Worm (Caenorhabditis elegans) whole organism, late embryonic: ENCODE measurements around the gene C30F2.2.

Source experiments
- C08G9.2 ChIP-seq: sonication (generic microtip); optimal IDR thresholded peaks from 2 replicates; lab custom pipeline; 2016; ENCODE audit warnings: mild to moderate bottlenecking, missing genetic modification characterization, moderate library complexity, missing compliant biosample characterization
- F13H6.1 ChIP-seq: sonication (generic microtip); optimal IDR thresholded peaks from 2 replicates; lab custom pipeline; 2016; ENCODE audit warnings: missing genetic modification characterization, missing compliant biosample characterization
- K09A11.1 ChIP-seq: sonication (generic microtip); optimal IDR thresholded peaks from 2 replicates; lab custom pipeline; 2017; ENCODE audit warnings: antibody characterized with exemption, mild to moderate bottlenecking, missing genetic modification characterization, missing compliant biosample characterization; ENCODE audit not compliant: insufficient read depth
- T23F11.4 ChIP-seq: fragments of 200-800 bp; sonication (Bioruptor generic); optimal IDR thresholded peaks from 2 replicates; lab custom pipeline; 2018; ENCODE audit warnings: mild to moderate bottlenecking, missing genetic modification characterization, missing compliant biosample characterization
- ama-1 ChIP-seq: fragments of 150-350 bp; optimal IDR thresholded peaks from 2 replicates; lab custom pipeline; 2014
- ceh-18 ChIP-seq: sonication (generic microtip); optimal IDR thresholded peaks from 2 replicates; lab custom pipeline; 2016; ENCODE audit warnings: missing genetic modification characterization, missing compliant biosample characterization
- ceh-2 ChIP-seq: sonication (generic microtip); optimal IDR thresholded peaks from 2 replicates; lab custom pipeline; 2016; ENCODE audit warnings: missing genotype, missing genetic modification characterization, missing compliant biosample characterization
- ceh-30 ChIP-seq: fragments of 150-350 bp; optimal IDR thresholded peaks from 2 replicates; lab custom pipeline; 2014; ENCODE audit warnings: missing biosample characterization, missing genetic modification characterization
- ceh-34 ChIP-seq: sonication (generic microtip); optimal IDR thresholded peaks from 2 replicates; lab custom pipeline; 2016; ENCODE audit warnings: mild to moderate bottlenecking, missing genetic modification characterization, missing compliant biosample characterization
- ceh-45 ChIP-seq: fragments of 200-800 bp; sonication (Bioruptor generic); IDR thresholded peaks from 2 replicates; pipeline ENCODE4 v1.3.6; 2022; ENCODE audit warnings: missing genetic modification reagents, missing genetic modification characterization, missing compliant biosample characterization
- ceh-9 ChIP-seq: sonication (generic microtip); optimal IDR thresholded peaks from 2 replicates; lab custom pipeline; 2016; ENCODE audit warnings: mild to moderate bottlenecking, missing genetic modification characterization, inconsistent platforms, missing compliant biosample characterization
- elt-4 ChIP-seq: sonication (generic microtip); optimal IDR thresholded peaks from 2 replicates; lab custom pipeline; 2016; ENCODE audit warnings: missing genetic modification characterization, missing compliant biosample characterization
- ets-4 ChIP-seq: sonication (generic microtip); optimal IDR thresholded peaks from 2 replicates; lab custom pipeline; 2016; ENCODE audit warnings: missing genetic modification characterization, missing compliant biosample characterization
- eyg-1 ChIP-seq: sonication (generic microtip); optimal IDR thresholded peaks from 2 replicates; lab custom pipeline; 2016; ENCODE audit warnings: missing genotype, missing genetic modification characterization, missing compliant biosample characterization
- fax-1 ChIP-seq: sonication (generic microtip); optimal IDR thresholded peaks from 2 replicates; lab custom pipeline; 2016; ENCODE audit warnings: missing genotype, missing genetic modification characterization, missing compliant biosample characterization
- fkh-10 ChIP-seq: fragments of 150-350 bp; optimal IDR thresholded peaks from 2 replicates; lab custom pipeline; 2014; ENCODE audit warnings: missing biosample characterization, missing genetic modification reagents, missing genetic modification characterization
- fkh-6 ChIP-seq: sonication (generic microtip); optimal IDR thresholded peaks from 2 replicates; lab custom pipeline; 2016; ENCODE audit warnings: missing genetic modification characterization, missing compliant biosample characterization
- gmeb-2 ChIP-seq: sonication (generic microtip); optimal IDR thresholded peaks from 2 replicates; lab custom pipeline; 2016; ENCODE audit warnings: missing genetic modification characterization, inconsistent platforms, missing compliant biosample characterization
- hlh-15 ChIP-seq: sonication (generic microtip); optimal IDR thresholded peaks from 2 replicates; lab custom pipeline; 2016; ENCODE audit warnings: missing genetic modification characterization, missing compliant biosample characterization
- hlh-6 ChIP-seq: sonication (generic microtip); optimal IDR thresholded peaks from 2 replicates; lab custom pipeline; 2016; ENCODE audit warnings: missing genotype, missing genetic modification characterization, missing compliant biosample characterization
- lim-6 ChIP-seq: sonication (generic microtip); optimal IDR thresholded peaks from 2 replicates; lab custom pipeline; 2016; ENCODE audit warnings: missing genetic modification characterization, missing compliant biosample characterization
- lin-11 ChIP-seq: fragments of 200-800 bp; sonication (Bioruptor generic); optimal IDR thresholded peaks from 2 replicates; lab custom pipeline; 2018; ENCODE audit warnings: mild to moderate bottlenecking, missing genetic modification characterization, missing compliant biosample characterization
- madf-2 ChIP-seq: sonication (generic microtip); optimal IDR thresholded peaks from 2 replicates; lab custom pipeline; 2017; ENCODE audit warnings: missing genetic modification characterization, missing compliant biosample characterization
- nfya-1 ChIP-seq: sonication (generic microtip); optimal IDR thresholded peaks from 2 replicates; lab custom pipeline; 2017; ENCODE audit warnings: missing genetic modification characterization, mild to moderate bottlenecking, missing compliant biosample characterization, antibody characterized with exemption, moderate library complexity
- nhr-11 ChIP-seq: fragments of 150-350 bp; optimal IDR thresholded peaks from 2 replicates; lab custom pipeline; 2014; ENCODE audit warnings: missing biosample characterization, missing genetic modification characterization
- npax-4 ChIP-seq: sonication (generic microtip); optimal IDR thresholded peaks from 2 replicates; lab custom pipeline; 2016; ENCODE audit warnings: missing genetic modification characterization, missing compliant biosample characterization
- odd-2 ChIP-seq: sonication (generic microtip); optimal IDR thresholded peaks from 2 replicates; lab custom pipeline; 2017; ENCODE audit warnings: antibody characterized with exemption, mild to moderate bottlenecking, missing genetic modification characterization, missing compliant biosample characterization
- pag-3 ChIP-seq: sonication (generic microtip); optimal IDR thresholded peaks from 2 replicates; lab custom pipeline; 2016; ENCODE audit warnings: missing compliant biosample characterization, missing genetic modification characterization, borderline replicate concordance
- pax-1 ChIP-seq: fragments of 150-350 bp; optimal IDR thresholded peaks from 2 replicates; lab custom pipeline; 2014; ENCODE audit warnings: missing biosample characterization, missing genetic modification characterization
- pha-2 ChIP-seq: sonication (generic microtip); optimal IDR thresholded peaks from 2 replicates; lab custom pipeline; 2017; ENCODE audit warnings: mild to moderate bottlenecking, missing genetic modification characterization, missing compliant biosample characterization
- pha-4 ChIP-seq: fragments of 150-350 bp; optimal IDR thresholded peaks from 2 replicates; lab custom pipeline; 2018; ENCODE audit warnings: missing biosample characterization, missing genetic modification reagents, missing genetic modification characterization
- pros-1 ChIP-seq: fragments of 150-350 bp; optimal IDR thresholded peaks from 2 replicates; lab custom pipeline; 2014; ENCODE audit warnings: missing biosample characterization, missing genetic modification reagents, missing genetic modification characterization
- sox-2 ChIP-seq: fragments of 200-800 bp; sonication (Bioruptor generic); IDR thresholded peaks from 2 replicates; pipeline ENCODE4 v1.3.6; 2022; ENCODE audit warnings: missing genetic modification reagents, missing genetic modification characterization, missing compliant biosample characterization
- sox-4 ChIP-seq: sonication (generic microtip); optimal IDR thresholded peaks from 2 replicates; lab custom pipeline; 2017; ENCODE audit warnings: mild to moderate bottlenecking, missing genetic modification characterization, inconsistent platforms, missing compliant biosample characterization
- tbx-2 ChIP-seq: sonication (generic microtip); optimal IDR thresholded peaks from 2 replicates; lab custom pipeline; 2016; ENCODE audit warnings: missing genetic modification characterization, missing compliant biosample characterization
- ttx-3 ChIP-seq: sonication (generic microtip); optimal IDR thresholded peaks from 2 replicates; lab custom pipeline; 2016; ENCODE audit warnings: missing genetic modification reagents, missing genetic modification characterization, missing compliant biosample characterization
- unc-3 ChIP-seq, 2 experiments: fragments of 200-800 bp in 1 of 2; sonication (Bioruptor generic) in 1 of 2; sonication (generic microtip) in 1 of 2; conservative IDR thresholded peaks in 1 of 2; optimal IDR thresholded peaks in 1 of 2; 2 replicates each; pipeline versions ENCODE4 v1.3.6 to Lab custom; 2016 to 2022; ENCODE audit warnings: missing compliant biosample characterization in 2 of 2, missing genetic modification characterization in 2 of 2, missing genetic modification reagents in 1 of 2
- unc-42 ChIP-seq: sonication (generic microtip); optimal IDR thresholded peaks from 2 replicates; lab custom pipeline; 2016; ENCODE audit warnings: missing genotype, missing genetic modification characterization, missing compliant biosample characterization
- unc-86 ChIP-seq: sonication (generic microtip); optimal IDR thresholded peaks from 2 replicates; lab custom pipeline; 2016; ENCODE audit warnings: missing genetic modification characterization, missing compliant biosample characterization
- ztf-16 ChIP-seq: sonication (generic microtip); optimal IDR thresholded peaks from 2 replicates; lab custom pipeline; 2017; ENCODE audit warnings: missing genetic modification characterization, missing compliant biosample characterization

C30F2.2 gene

ce11 chrX:16040207-16040716, 44.8 kb downstream of the C30F2.2 start, which contains the start of gene B0395.3 (continued):
- TF ChIP-seq pax-1 (no peak), T23F11.4 (no peak), nfya-1 (tag; lab: Kevin White, UChicago) (no peak), sox-2 (GFP tag; lab: Robert Waterston, UW) (no peak), ama-1 (lab: Kevin White, UChicago) (no peak), K09A11.1 (tag; lab: Kevin White, UChicago) (no peak), sox-4 (tag; lab: Kevin White, UChicago) (peak; percentile 2), hlh-15 (no peak), gmeb-2 (tag; lab: Kevin White, UChicago) (no peak), ceh-30 (tag; lab: Kevin White, UChicago) (no peak), C08G9.2 (tag; lab: Kevin White, UChicago) (no peak), nhr-11 (tag; lab: Kevin White, UChicago) (no peak), ceh-34 (tag; lab: Kevin White, UChicago) (no peak), ceh-9 (tag; lab: Kevin White, UChicago) (no peak), unc-3 (GFP tag; conservative IDR thresholded peaks at IDR 0.05; lab: Robert Waterston, UW) (no peak), unc-3 (tag; optimal IDR thresholded peaks at IDR 0.05; lab: Kevin White, UChicago) (no peak), ttx-3 (tag; lab: Kevin White, UChicago) (no peak), lim-6 (tag; lab: Kevin White, UChicago) (no peak), ceh-18 (tag; lab: Kevin White, UChicago) (no peak), unc-42 (tag; lab: Kevin White, UChicago) (peak; percentile 78), ceh-2 (tag; lab: Kevin White, UChicago) (no peak), madf-2 (tag; lab: Kevin White, UChicago) (no peak)
- TF ChIP-seq, all 69 proteins: peak for 8

- no peak for TF ChIP-seq pros-1 (tag; lab: Kevin White, UChicago)
- no peak for TF ChIP-seq fax-1 (tag; lab: Kevin White, UChicago)
- no peak for TF ChIP-seq pag-3 (tag; lab: Kevin White, UChicago)
- TF ChIP-seq fkh-6 (tag; lab: Kevin White, UChicago): no peak
- TF ChIP-seq hlh-6 (tag; lab: Kevin White, UChicago): no peak
- TF ChIP-seq odd-2 (tag; lab: Kevin White, UChicago): no peak
- TF ChIP-seq pha-2: no peak
- no peak for TF ChIP-seq ama-1 (lab: Kevin White, UChicago)
- TF ChIP-seq sox-4 (tag; lab: Kevin White, UChicago): no peak
- TF ChIP-seq, all 69 proteins: peak for 0
These were observed 45.8 kb downstream of the C30F2.2 start for ce11 chrX:16039173-16039572.

ce11 chrX:16030506-16030905, 54.5 kb downstream of the C30F2.2 start, which contains the start of gene mboa-1:
mboa-1 (plus strand) TSS chrX:16030806.
- TF ChIP-seq gmeb-2 (tag; lab: Kevin White, UChicago): no peak
- no peak for TF ChIP-seq fkh-10
- TF ChIP-seq ceh-30 (tag; lab: Kevin White, UChicago): no peak
- no peak for TF ChIP-seq tbx-2 (tag; lab: Kevin White, UChicago)
- TF ChIP-seq ceh-45 (GFP tag; lab: Robert Waterston, UW): no peak
- TF ChIP-seq F13H6.1 (tag; lab: Kevin White, UChicago): no peak
- no peak for TF ChIP-seq unc-42 (tag; lab: Kevin White, UChicago)
- TF ChIP-seq npax-4: no peak
- no peak for TF ChIP-seq pag-3 (tag; lab: Kevin White, UChicago)
- no peak for TF ChIP-seq sox-2 (GFP tag; lab: Robert Waterston, UW)
- TF ChIP-seq ets-4 (tag; lab: Kevin White, UChicago): no peak
- no peak for TF ChIP-seq pha-4

ce11 chrX:16028980-16029379, 56.0 kb downstream of the C30F2.2 start:
- TF ChIP-seq ceh-45 (GFP tag; lab: Robert Waterston, UW) (no peak), lin-11 (no peak), nhr-11 (tag; lab: Kevin White, UChicago) (no peak), unc-86 (tag; lab: Kevin White, UChicago) (no peak), ztf-16 (tag; lab: Kevin White, UChicago) (no peak), odd-2 (tag; lab: Kevin White, UChicago) (no peak), ceh-18 (tag; lab: Kevin White, UChicago) (no peak), ets-4 (tag; lab: Kevin White, UChicago) (no peak), ceh-34 (tag; lab: Kevin White, UChicago) (no peak), elt-4 (tag; lab: Kevin White, UChicago) (no peak), ceh-30 (tag; lab: Kevin White, UChicago) (no peak), gmeb-2 (tag; lab: Kevin White, UChicago) (no peak), ama-1 (lab: Kevin White, UChicago) (no peak), fkh-6 (tag; lab: Kevin White, UChicago) (no peak), tbx-2 (tag; lab: Kevin White, UChicago) (no peak), hlh-15 (no peak), T23F11.4 (no peak), lim-6 (tag; lab: Kevin White, UChicago) (no peak), sox-4 (tag; lab: Kevin White, UChicago) (no peak), eyg-1 (tag; lab: Kevin White, UChicago) (no peak)
